Fruit fly (Drosophila melanogaster) Kc167 (cell line): ENCODE results near the gene CG4009.
"Not testable (repeated sequence)": the region's sequence is repeated elsewhere in the genome, so short reads cannot be mapped to it uniquely, and the experiment has no call there.

ENCODE experiments used
- Myc ChIP-seq: fragments of >200 bp; optimal IDR thresholded peaks from 2 replicates; lab custom pipeline; 2017; ENCODE audit warnings: missing external identifiers
- Sin3A ChIP-seq: fragments of >200 bp; optimal IDR thresholded peaks from 2 replicates; lab custom pipeline; 2018; ENCODE audit warnings: missing external identifiers
- h ChIP-seq: fragments of >200 bp; optimal IDR thresholded peaks from 3 replicates; lab custom pipeline; 2018; ENCODE audit warnings: missing external identifiers
- insv ChIP-seq: fragments of >200 bp; optimal IDR thresholded peaks from 3 replicates; lab custom pipeline; 2018; ENCODE audit warnings: missing external identifiers
- psq ChIP-seq: fragments of >200 bp; optimal IDR thresholded peaks from 2 replicates; lab custom pipeline; 2017; ENCODE audit warnings: missing external identifiers
- ttk ChIP-seq: sonication (Bioruptor generic); optimal IDR thresholded peaks from 2 replicates; lab custom pipeline; 2017; ENCODE audit warnings: missing external identifiers

CG4009 gene

dm6 chr3R:16988514-16988913 lies 47.3 kb downstream of the CG4009 start, which contains the start of gene MESK4:
Gene MESK4, plus strand, starts transcription at chr3R:16988814.
- TF ChIP-seq h, ttk, insv (lab: Kevin White, UChicago): not testable (repeated sequence)

- TF ChIP-seq insv (lab: Kevin White, UChicago) (no peak), Sin3A (no peak), h (lab: Kevin White, UChicago) (no peak), psq (lab: Kevin White, UChicago) (no peak), Myc (lab: Kevin White, UChicago) (no peak), ttk (lab: Kevin White, UChicago) (no peak)
Measured at dm6 chr3R:16987924-16988298, 47.9 kb downstream of the CG4009 start.

- TF ChIP-seq Myc (lab: Kevin White, UChicago) (no peak), Sin3A (no peak)
Measured at dm6 chr3R:16987220-16987923, 48.5 kb downstream of the CG4009 start, which contains the start of gene CG18622. Gene CG18622, minus strand, starts transcription at chr3R:16987732.

- no peak for TF ChIP-seq h (lab: Kevin White, UChicago)
- TF ChIP-seq Myc (lab: Kevin White, UChicago) = no peak
- no peak for TF ChIP-seq ttk (lab: Kevin White, UChicago)
- TF ChIP-seq psq (lab: Kevin White, UChicago) = no peak
- no peak for TF ChIP-seq insv (lab: Kevin White, UChicago)
- no peak for TF ChIP-seq Sin3A
Measured at dm6 chr3R:16986181-16987074, 49.4 kb downstream of the CG4009 start.

- TF ChIP-seq h (lab: Kevin White, UChicago) (no peak), Sin3A (no peak), ttk (lab: Kevin White, UChicago) (no peak), Myc (lab: Kevin White, UChicago) (no peak), psq (lab: Kevin White, UChicago) (no peak), insv (lab: Kevin White, UChicago) (no peak)
Measured at dm6 chr3R:16985547-16985946, 50.3 kb downstream of the CG4009 start.

- TF ChIP-seq psq (lab: Kevin White, UChicago) (no peak), h (lab: Kevin White, UChicago) (no peak), Sin3A (no peak), insv (lab: Kevin White, UChicago) (no peak), Myc (lab: Kevin White, UChicago) (no peak), ttk (lab: Kevin White, UChicago) (no peak)
Measured at dm6 chr3R:16984221-16984620, 51.6 kb downstream of the CG4009 start.
